Worm (Caenorhabditis elegans) whole organism, L3 larva: ENCODE measurements around the gene F08D12.2.
A peak's percentile ranks its signal among the peaks of the same experiment; 100 is the strongest.

Experiments
- ZK546.5 ChIP-seq: sonication (generic microtip); optimal IDR thresholded peaks from 2 replicates; lab custom pipeline; 2017; ENCODE audit warnings: missing biosample characterization, missing genetic modification characterization
- daf-12 ChIP-seq: fragments of 150-350 bp; optimal IDR thresholded peaks from 2 replicates; lab custom pipeline; 2014; ENCODE audit warnings: missing biosample characterization, missing genetic modification reagents, missing genetic modification characterization
- egl-5 ChIP-seq: fragments of 150-350 bp; optimal IDR thresholded peaks from 2 replicates; lab custom pipeline; 2017; ENCODE audit warnings: missing biosample characterization, missing genetic modification reagents, missing genetic modification characterization, inconsistent platforms
- elt-1 ChIP-seq: fragments of 150-350 bp; optimal IDR thresholded peaks from 2 replicates; lab custom pipeline; 2014; ENCODE audit warnings: missing biosample characterization, missing genetic modification characterization
- elt-2 ChIP-seq: sonication (generic microtip); optimal IDR thresholded peaks from 2 replicates; lab custom pipeline; 2016; ENCODE audit warnings: missing genetic modification reagents, mild to moderate bottlenecking, missing genetic modification characterization, missing compliant biosample characterization
- elt-3 ChIP-seq, 3 experiments: fragments of 150-350 bp in 1 of 3; sonication (generic microtip) in 2 of 3; optimal IDR thresholded peaks; 2 replicates in 2 of 3; 4 replicates in 1 of 3; lab custom pipeline; 2014 to 2017; ENCODE audit warnings: missing biosample characterization in 3 of 3, missing genetic modification characterization in 3 of 3
- fkh-10 ChIP-seq: sonication (generic microtip); optimal IDR thresholded peaks from 2 replicates; lab custom pipeline; 2017; ENCODE audit warnings: missing biosample characterization, missing genetic modification reagents, missing genetic modification characterization
- fkh-2 ChIP-seq: fragments of 150-350 bp; optimal IDR thresholded peaks from 2 replicates; lab custom pipeline; 2014; ENCODE audit warnings: missing biosample characterization, missing genetic modification reagents, missing genetic modification characterization
- fos-1 ChIP-seq: fragments of 150-350 bp; optimal IDR thresholded peaks from 2 replicates; lab custom pipeline; 2014; ENCODE audit warnings: missing biosample characterization, missing genetic modification characterization
- hmg-11 ChIP-seq: sonication (generic microtip); optimal IDR thresholded peaks from 2 replicates; lab custom pipeline; 2016; ENCODE audit warnings: missing genetic modification characterization, missing compliant biosample characterization
- mdl-1 ChIP-seq: fragments of 150-350 bp; optimal IDR thresholded peaks from 2 replicates; lab custom pipeline; 2014; ENCODE audit warnings: missing biosample characterization, missing genetic modification characterization
- mml-1 ChIP-seq: fragments of 150-350 bp; sonication (generic microtip); optimal IDR thresholded peaks from 3 replicates; lab custom pipeline; 2014; ENCODE audit warnings: missing biosample characterization, missing genetic modification characterization
- nfya-1 ChIP-seq: sonication (generic microtip); optimal IDR thresholded peaks from 2 replicates; lab custom pipeline; 2017; ENCODE audit warnings: missing genetic modification characterization, mild to moderate bottlenecking, missing compliant biosample characterization, antibody characterized with exemption, moderate library complexity; ENCODE audit not compliant: insufficient read depth
- nhr-11 ChIP-seq: fragments of 150-350 bp; optimal IDR thresholded peaks from 2 replicates; lab custom pipeline; 2014; ENCODE audit warnings: missing biosample characterization, missing genetic modification characterization
- nhr-43 ChIP-seq: sonication (generic microtip); optimal IDR thresholded peaks from 2 replicates; lab custom pipeline; 2016; ENCODE audit warnings: mild to moderate bottlenecking, missing genetic modification characterization, missing compliant biosample characterization; ENCODE audit not compliant: poor library complexity, severe bottlenecking
- nhr-67 ChIP-seq: fragments of 150-350 bp; optimal IDR thresholded peaks from 2 replicates; lab custom pipeline; 2014; ENCODE audit warnings: missing biosample characterization, missing genetic modification characterization
- nhr-77 ChIP-seq: fragments of 150-350 bp; optimal IDR thresholded peaks from 2 replicates; lab custom pipeline; 2014; ENCODE audit warnings: missing biosample characterization, missing genetic modification characterization
- pha-4 ChIP-seq: fragments of 150-350 bp; optimal IDR thresholded peaks from 2 replicates; lab custom pipeline; 2014; ENCODE audit warnings: missing biosample characterization, missing genetic modification reagents, missing genetic modification characterization
- pqm-1 ChIP-seq: fragments of 150-350 bp; optimal IDR thresholded peaks from 2 replicates; lab custom pipeline; 2017; ENCODE audit warnings: missing biosample characterization, missing genetic modification characterization, inconsistent platforms
- sea-2 ChIP-seq: fragments of 150-350 bp; sonication (generic microtip); optimal IDR thresholded peaks from 4 replicates; lab custom pipeline; 2014; ENCODE audit warnings: missing biosample characterization, missing genetic modification reagents, missing genetic modification characterization
- unc-62 ChIP-seq: fragments of 150-350 bp; sonication (generic microtip); optimal IDR thresholded peaks from 4 replicates; lab custom pipeline; 2014; ENCODE audit warnings: missing biosample characterization, missing genetic modification reagents, missing genetic modification characterization

Gene F08D12.2

ce11 chrII:2832098-2832497 lies 50.6 kb downstream of the F08D12.2 start:
- peak; percentile 22 for TF ChIP-seq pqm-1
- TF ChIP-seq daf-12 (tag; lab: Kevin White, UChicago), result no peak
- no peak for TF ChIP-seq nhr-67 (tag; lab: Kevin White, UChicago)
- TF ChIP-seq nfya-1, result peak; percentile 64
- TF ChIP-seq egl-5 (tag; lab: Kevin White, UChicago), result peak; percentile 25
- no peak for TF ChIP-seq elt-3 (tag; optimal IDR thresholded peaks at IDR 0.05; lab: Kevin White, UChicago)
- peak; percentile 82 for TF ChIP-seq pha-4
- TF ChIP-seq elt-2 (tag; lab: Kevin White, UChicago), result peak; percentile 6
- TF ChIP-seq hmg-11 (tag; lab: Kevin White, UChicago), result peak; percentile 25
- no peak for TF ChIP-seq unc-62 (GFP tag; lab: Kevin White, UChicago)
- TF ChIP-seq fkh-10 (GFP tag; lab: Kevin White, UChicago), result no peak
- no peak for TF ChIP-seq elt-1 (tag; lab: Kevin White, UChicago)
- no peak for TF ChIP-seq fos-1 (tag; lab: Kevin White, UChicago)
- no peak for TF ChIP-seq sea-2 (GFP tag; lab: Kevin White, UChicago)

ce11 chrII:2832539-2832938 lies 51.1 kb downstream of the F08D12.2 start:
- TF ChIP-seq fkh-2 (tag; lab: Kevin White, UChicago) (no peak), ZK546.5 (no peak), nhr-43 (tag; lab: Kevin White, UChicago) (no peak), nhr-11 (tag; lab: Kevin White, UChicago) (no peak), mdl-1 (tag; lab: Kevin White, UChicago) (no peak), mml-1 (tag; lab: Kevin White, UChicago) (no peak), unc-62 (GFP tag; lab: Kevin White, UChicago) (no peak), nhr-77 (tag; lab: Kevin White, UChicago) (no peak)
